Worm (Caenorhabditis elegans): ENCODE measurements around the gene kqt-3.
A peak's percentile ranks its signal among the peaks of the same experiment; 100 is the strongest.

kqt-3 gene

DNA sequence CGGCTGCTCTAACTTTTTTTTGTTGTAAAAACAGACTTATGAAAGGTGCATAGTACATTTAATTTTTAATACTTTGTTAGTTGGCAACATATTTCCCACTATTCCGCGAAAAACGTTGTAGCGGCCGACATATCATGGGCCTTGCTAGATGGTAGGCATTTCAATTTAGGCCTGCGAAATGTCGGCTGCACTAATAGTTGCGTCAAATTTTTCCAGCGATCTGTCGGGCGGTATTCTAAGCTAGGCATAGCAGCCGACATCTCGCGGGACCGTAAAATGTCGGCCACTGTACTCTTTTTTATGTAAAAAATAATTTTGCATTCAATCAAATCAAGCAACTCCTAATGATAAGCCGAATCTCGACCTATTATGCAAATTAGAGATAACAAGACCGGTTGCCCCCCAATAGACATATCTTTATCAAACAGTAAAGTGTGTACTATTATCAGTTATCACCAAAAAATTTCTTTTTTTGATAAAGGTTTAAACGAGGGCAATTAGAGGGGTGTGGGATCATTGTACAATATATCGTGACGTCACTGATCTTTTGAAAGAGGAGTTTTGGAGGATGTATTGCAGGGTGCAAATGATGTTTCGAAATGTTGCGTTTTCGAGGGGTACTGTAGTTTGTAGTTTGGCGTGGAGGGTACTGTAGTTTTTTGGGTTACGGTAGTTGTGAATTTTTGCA, 30.9 kb upstream of the kqt-3 start:
- TF ChIP-seq zag-1 (tag; optimal IDR thresholded peaks at IDR 0.05) (no peak), lir-3 (tag; optimal IDR thresholded peaks at IDR 0.05; ENCODE audit: poor library complexity) (no peak), nhr-76 (tag; optimal IDR thresholded peaks at IDR 0.05) (no peak), lin-14 (GFP tag; optimal IDR thresholded peaks at IDR 0.05) (peak; percentile 35), elt-3 (tag; optimal IDR thresholded peaks at IDR 0.05) (peak in 4 of 6 experiments; percentile 39 to 73 (median 60)), lin-35 (GFP tag; optimal IDR thresholded peaks at IDR 0.05) (peak in 1 of 2 experiments; percentile 8), egl-27 (tag; optimal IDR thresholded peaks at IDR 0.05) (no peak), elt-2 (tag; optimal IDR thresholded peaks at IDR 0.05) (peak; percentile 92), blmp-1 (tag; optimal IDR thresholded peaks at IDR 0.05) (peak; percentile 20), lsy-2 (tag; optimal IDR thresholded peaks at IDR 0.05) (peak in 1 of 2 experiments; percentile 26), ceh-8 (GFP tag; optimal IDR thresholded peaks at IDR 0.05) (no peak), tlp-1 (tag; optimal IDR thresholded peaks at IDR 0.05) (peak; percentile 53), nhr-71 (tag; optimal IDR thresholded peaks at IDR 0.05) (peak; percentile 28), nhr-19 (GFP tag; conservative IDR thresholded peaks at IDR 0.05) (0 out of 2 replicates have a peak, but pooled peaks have one; percentile 4), nhr-20 (tag; optimal IDR thresholded peaks at IDR 0.05) (peak; percentile 32), jun-1 (tag; optimal IDR thresholded peaks at IDR 0.05) (peak; percentile 15), grh-1 (GFP tag; IDR thresholded peaks at IDR 0.05) (no peak)

DNA sequence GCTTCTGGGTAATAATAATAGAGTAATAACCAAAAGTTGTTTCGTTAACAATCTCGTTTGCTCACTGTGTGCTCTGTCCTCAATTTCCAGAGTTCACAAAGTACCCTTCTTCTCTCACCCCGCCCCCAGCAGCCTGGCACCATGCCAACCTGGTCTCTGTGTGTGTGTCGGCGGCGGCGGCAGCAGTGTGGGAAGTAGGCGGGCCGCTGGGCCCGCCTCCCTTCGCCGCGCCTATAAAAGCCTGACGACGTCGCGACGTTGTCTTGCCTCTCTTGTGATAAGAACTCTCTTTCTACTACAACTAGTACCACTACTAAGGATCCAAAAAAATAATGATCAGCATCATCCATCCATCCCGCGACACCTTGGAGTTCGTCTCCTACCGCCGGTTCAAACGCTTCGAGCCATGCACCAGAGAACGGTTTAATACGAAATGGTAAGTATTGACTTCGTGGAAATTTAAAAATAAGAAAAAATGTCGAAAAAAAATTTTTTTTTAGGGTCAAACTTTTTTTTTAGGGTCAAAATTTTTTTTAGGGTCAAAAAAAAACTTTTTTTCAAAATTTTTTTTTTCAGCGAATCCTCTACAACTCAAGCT, 27.1 kb upstream of the kqt-3 start, which contains the start of gene C31C9.7:
Gene C31C9.7 (plus strand): TSS at position 261 of the 598 bp plus-strand sequence.
- TF ChIP-seq nhr-20 (tag; optimal IDR thresholded peaks at IDR 0.05) (peak; percentile 30), tbx-2 (tag; optimal IDR thresholded peaks at IDR 0.05) (peak; percentile 20), aha-1 (tag; optimal IDR thresholded peaks at IDR 0.05) (no peak), ceh-8 (GFP tag; optimal IDR thresholded peaks at IDR 0.05) (no peak), lin-35 (GFP tag; optimal IDR thresholded peaks at IDR 0.05) (peak in 1 of 2 experiments; percentile 19), nhr-19 (GFP tag; conservative IDR thresholded peaks at IDR 0.05) (peak; percentile 25), nhr-90 (tag; optimal IDR thresholded peaks at IDR 0.05; ENCODE audit: poor library complexity) (peak; percentile 29), nhr-85 (tag) (peak; percentile 55), elt-2 (tag; optimal IDR thresholded peaks at IDR 0.05) (peak; percentile 43), nhr-47 (tag; optimal IDR thresholded peaks at IDR 0.05) (peak; percentile 8), unc-130 (tag; optimal IDR thresholded peaks at IDR 0.05) (no peak), ama-1 (optimal IDR thresholded peaks at IDR 0.05) (peak; percentile 78), ceh-90 (tag; optimal IDR thresholded peaks at IDR 0.05) (no peak), nhr-71 (tag; optimal IDR thresholded peaks at IDR 0.05) (peak; percentile 36), snu-23 (GFP tag; optimal IDR thresholded peaks at IDR 0.05) (peak; percentile 19)

DNA sequence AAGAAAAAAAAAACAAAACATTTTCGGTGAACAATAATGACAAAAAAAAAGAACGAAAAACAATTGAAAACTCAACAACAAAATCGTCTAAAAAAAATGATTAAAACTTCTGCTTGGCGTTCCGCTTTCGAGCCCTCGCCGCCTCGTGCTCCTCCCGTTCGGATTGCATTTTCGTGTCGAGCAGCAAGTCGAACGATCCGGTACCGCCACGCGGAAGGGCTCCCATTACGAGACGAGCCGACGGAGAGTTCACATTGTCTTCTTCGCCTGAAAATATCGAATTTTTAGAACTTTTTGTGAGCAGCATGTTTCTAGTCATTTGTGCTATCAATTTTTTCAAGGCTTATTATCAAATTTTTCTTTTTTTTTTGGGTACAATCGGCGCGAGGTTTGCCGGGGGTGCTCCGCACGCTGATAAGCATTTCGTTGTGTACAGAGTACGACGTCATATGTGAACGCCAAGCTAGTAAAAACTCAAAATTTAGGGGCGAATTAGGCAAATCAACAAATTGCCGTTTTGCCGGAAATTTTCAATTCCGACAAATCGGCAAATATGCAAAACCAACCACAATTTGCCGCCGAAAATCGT, 25.3 kb upstream of the kqt-3 start:
- TF ChIP-seq aha-1 (tag; optimal IDR thresholded peaks at IDR 0.05) (no peak), pqm-1 (tag; optimal IDR thresholded peaks at IDR 0.05) (peak; percentile 54), elt-2 (tag; optimal IDR thresholded peaks at IDR 0.05) (peak; percentile 51), lin-39 (tag; optimal IDR thresholded peaks at IDR 0.05) (no peak)

DNA sequence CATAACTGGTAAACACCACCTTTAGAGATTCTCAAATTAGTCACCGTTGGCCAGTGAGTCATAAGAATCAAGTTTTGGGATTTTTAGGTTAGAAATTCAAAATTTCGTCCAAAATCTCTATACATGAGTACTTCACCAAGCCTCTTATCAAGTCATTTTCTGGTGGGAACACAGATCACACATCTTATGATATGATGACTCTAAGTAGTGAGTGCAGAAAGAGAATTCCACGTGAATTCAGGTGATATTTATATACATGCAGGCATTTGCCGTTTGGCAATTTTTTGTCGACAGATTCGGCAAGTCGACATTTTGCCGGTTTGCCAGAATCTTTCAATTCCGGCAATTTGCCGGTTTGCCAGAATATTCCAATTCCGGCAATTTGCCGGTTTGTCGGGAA, 24.0 kb upstream of the kqt-3 start:
- TF ChIP-seq efl-1 (optimal IDR thresholded peaks at IDR 0.05) (no peak), efl-1 (GFP tag; optimal IDR thresholded peaks at IDR 0.05 in 1 of 2) (no peak), lir-3 (tag; optimal IDR thresholded peaks at IDR 0.05; ENCODE audit: poor library complexity) (no peak), zip-4 (GFP tag; optimal IDR thresholded peaks at IDR 0.05) (no peak), nhr-71 (tag; optimal IDR thresholded peaks at IDR 0.05) (peak; percentile 37), pag-3 (tag; optimal IDR thresholded peaks at IDR 0.05; ENCODE audit: borderline replicate concordance, insufficient read depth) (peak; percentile 29), nhr-20 (tag; optimal IDR thresholded peaks at IDR 0.05) (peak; percentile 30), snu-23 (GFP tag; optimal IDR thresholded peaks at IDR 0.05) (peak; percentile 20), nhr-84 (tag; optimal IDR thresholded peaks at IDR 0.05) (no peak), ztf-11 (tag; optimal IDR thresholded peaks at IDR 0.05) (no peak), nhr-90 (tag; optimal IDR thresholded peaks at IDR 0.05; ENCODE audit: poor library complexity) (peak; percentile 6), elt-2 (tag; optimal IDR thresholded peaks at IDR 0.05) (peak; percentile 44), lin-39 (tag; optimal IDR thresholded peaks at IDR 0.05) (no peak), hpl-2 (GFP tag; optimal IDR thresholded peaks at IDR 0.05) (no peak), dpl-1 (GFP tag; optimal IDR thresholded peaks at IDR 0.05) (no peak), ceh-90 (tag; optimal IDR thresholded peaks at IDR 0.05) (no peak), swsn-7 (tag; optimal IDR thresholded peaks at IDR 0.05) (no peak), xbp-1 (tag; optimal IDR thresholded peaks at IDR 0.05) (no peak), fkh-8 (tag; optimal IDR thresholded peaks at IDR 0.05) (no peak), mep-1 (tag; optimal IDR thresholded peaks at IDR 0.05) (no peak), isw-1 (GFP tag; IDR thresholded peaks at IDR 0.05) (no peak), nhr-85 (tag) (peak; percentile 60), hlh-4 (tag; optimal IDR thresholded peaks at IDR 0.05) (no peak), lin-35 (GFP tag; optimal IDR thresholded peaks at IDR 0.05) (peak in 1 of 2 experiments; percentile 15)
